Fruit fly (Drosophila melanogaster) whole organism, embryonic: ENCODE results near the gene flfl.
A peak's percentile ranks its signal among the peaks of the same experiment; 100 is the strongest.

Source experiments
- CG10321 ChIP-seq: fragments of 200-800 bp; sonication (Bioruptor generic); IDR thresholded peaks from 2 replicates; pipeline ENCODE4 v1.3.6; 2022; ENCODE audit warnings: missing biosample characterization, missing genetic modification characterization
- CG11085 ChIP-seq: fragments of 200-800 bp; sonication (Bioruptor generic); IDR thresholded peaks from 2 replicates; pipeline ENCODE4 v1.3.6; 2022; ENCODE audit warnings: missing biosample characterization, missing genetic modification characterization
- CG11695 ChIP-seq: fragments of 200-800 bp; sonication (Bioruptor generic); IDR thresholded peaks from 3 replicates; pipeline ENCODE4 v1.3.6; 2022; ENCODE audit warnings: missing biosample characterization, missing genetic modification characterization
- CG1233 ChIP-seq: fragments of 200-800 bp; sonication (Bioruptor generic); optimal IDR thresholded peaks from 4 replicates; lab custom pipeline; 2018; ENCODE audit warnings: missing biosample characterization, mild to moderate bottlenecking, missing genetic modification characterization
- CG13296 ChIP-seq: fragments of 200-800 bp; sonication (Bioruptor generic); optimal IDR thresholded peaks from 3 replicates; lab custom pipeline; 2018; ENCODE audit warnings: missing biosample characterization, mild to moderate bottlenecking, missing genetic modification characterization
- CG13624 ChIP-seq: fragments of 200-800 bp; sonication (Bioruptor generic); optimal IDR thresholded peaks from 2 replicates; lab custom pipeline; 2016; ENCODE audit warnings: missing biosample characterization, missing genetic modification characterization
- CG17568 ChIP-seq: fragments of 200-800 bp; sonication (Bioruptor generic); optimal IDR thresholded peaks from 2 replicates; lab custom pipeline; 2018; ENCODE audit warnings: missing biosample characterization, mild to moderate bottlenecking, missing genetic modification characterization, moderate library complexity
- CG18011 ChIP-seq: fragments of 200-800 bp; sonication (Bioruptor generic); optimal IDR thresholded peaks from 2 replicates; lab custom pipeline; 2017; ENCODE audit warnings: missing biosample characterization, missing genetic modification characterization, mild to moderate bottlenecking, moderate library complexity, missing genotype
- CG18262 ChIP-seq: fragments of 200-800 bp; optimal IDR thresholded peaks from 3 replicates; lab custom pipeline; 2019; ENCODE audit warnings: missing biosample characterization, mild to moderate bottlenecking, missing genetic modification characterization, moderate library complexity
- CG18619 ChIP-seq: fragments of 200-800 bp; sonication (Bioruptor generic); optimal IDR thresholded peaks from 3 replicates; lab custom pipeline; 2017; ENCODE audit warnings: missing biosample characterization, mild to moderate bottlenecking, missing genetic modification characterization
- CG2678 ChIP-seq: fragments of 200-800 bp; sonication (Bioruptor generic); optimal IDR thresholded peaks from 3 replicates; lab custom pipeline; 2019; ENCODE audit warnings: missing biosample characterization, mild to moderate bottlenecking, missing genetic modification characterization, moderate library complexity
- CG30431 ChIP-seq: fragments of 200-800 bp; sonication (Bioruptor generic); optimal IDR thresholded peaks from 2 replicates; lab custom pipeline; 2017; ENCODE audit warnings: missing biosample characterization, missing genetic modification characterization
- CG31365 ChIP-seq: fragments of 200-800 bp; sonication (Bioruptor generic); optimal IDR thresholded peaks from 2 replicates; lab custom pipeline; 2018; ENCODE audit warnings: missing biosample characterization, mild to moderate bottlenecking, missing genetic modification characterization
- CG3281 ChIP-seq: fragments of 200-800 bp; sonication (Bioruptor generic); optimal IDR thresholded peaks from 3 replicates; lab custom pipeline; 2017; ENCODE audit warnings: missing biosample characterization, mild to moderate bottlenecking, missing genetic modification characterization
- CG33213 ChIP-seq: fragments of 200-800 bp; sonication (Bioruptor generic); optimal IDR thresholded peaks from 3 replicates; lab custom pipeline; 2016; ENCODE audit warnings: missing biosample characterization, missing genetic modification characterization
- CG42726 ChIP-seq: fragments of 200-800 bp; sonication (Bioruptor generic); IDR thresholded peaks from 2 replicates; pipeline ENCODE4 v1.3.6; 2022; ENCODE audit warnings: missing biosample characterization, missing genetic modification characterization; ENCODE audit not compliant: partially characterized antibody
- CG4424 ChIP-seq: fragments of 200-800 bp; sonication (Bioruptor generic); optimal IDR thresholded peaks from 3 replicates; lab custom pipeline; 2016; ENCODE audit warnings: missing biosample characterization, missing genetic modification characterization
- CG6654 ChIP-seq: fragments of 200-800 bp; sonication (Bioruptor generic); optimal IDR thresholded peaks from 2 replicates; lab custom pipeline; 2017; ENCODE audit warnings: missing biosample characterization, mild to moderate bottlenecking, missing genetic modification characterization
- CG6765 ChIP-seq: fragments of 200-800 bp; sonication (Bioruptor generic); optimal IDR thresholded peaks from 3 replicates; lab custom pipeline; 2017; ENCODE audit warnings: missing biosample characterization, mild to moderate bottlenecking, missing genetic modification characterization
- CG6791 ChIP-seq: fragments of 200-800 bp; sonication (Bioruptor generic); IDR thresholded peaks from 3 replicates; pipeline ENCODE4 v1.3.6; 2022; ENCODE audit warnings: missing biosample characterization, missing genetic modification characterization; ENCODE audit not compliant: partially characterized antibody
- CG7556 ChIP-seq: fragments of 200-800 bp; sonication (Bioruptor generic); optimal IDR thresholded peaks from 2 replicates; lab custom pipeline; 2017; ENCODE audit warnings: missing biosample characterization, mild to moderate bottlenecking, missing genetic modification characterization
- CG9797 ChIP-seq: fragments of 200-800 bp; sonication (Bioruptor generic); optimal IDR thresholded peaks from 3 replicates; lab custom pipeline; 2018; ENCODE audit warnings: missing biosample characterization, mild to moderate bottlenecking, missing genetic modification characterization
- CG9817 ChIP-seq: fragments of 200-800 bp; sonication (Bioruptor generic); optimal IDR thresholded peaks from 2 replicates; lab custom pipeline; 2018; ENCODE audit warnings: missing biosample characterization, mild to moderate bottlenecking, missing genetic modification characterization, moderate library complexity
- Dll ChIP-seq: fragments of 200-800 bp; sonication (Bioruptor generic); IDR thresholded peaks from 4 replicates; pipeline ENCODE4 v1.3.6; 2022; ENCODE audit warnings: missing biosample characterization, missing genetic modification characterization; ENCODE audit not compliant: partially characterized antibody
- Dref ChIP-seq: fragments of 200-800 bp; sonication (Bioruptor generic); IDR thresholded peaks from 2 replicates; pipeline ENCODE4 v1.3.6; 2022; ENCODE audit warnings: missing biosample characterization, missing genetic modification characterization
- Hr3 ChIP-seq: fragments of 200-800 bp; sonication (Bioruptor generic); optimal IDR thresholded peaks from 3 replicates; lab custom pipeline; 2016; ENCODE audit warnings: missing biosample characterization, missing genetic modification characterization
- Lpt ChIP-seq: fragments of >200 bp; optimal IDR thresholded peaks from 2 replicates; lab custom pipeline; 2018; ENCODE audit warnings: missing biosample characterization, missing genetic modification characterization
- Tbp ChIP-seq: fragments of >200 bp; optimal IDR thresholded peaks from 2 replicates; lab custom pipeline; 2018; ENCODE audit warnings: missing biosample characterization, missing genetic modification characterization
- ato ChIP-seq: fragments of 200-800 bp; sonication (Bioruptor generic); IDR thresholded peaks from 2 replicates; pipeline ENCODE4 v1.3.6; 2022; ENCODE audit warnings: missing biosample characterization, missing genetic modification characterization; ENCODE audit not compliant: partially characterized antibody
- cato ChIP-seq: fragments of 200-800 bp; sonication (Bioruptor generic); optimal IDR thresholded peaks from 2 replicates; lab custom pipeline; 2016; ENCODE audit warnings: missing biosample characterization, missing genetic modification characterization, borderline replicate concordance
- chinmo ChIP-seq: fragments of 200-800 bp; sonication (Bioruptor generic); IDR thresholded peaks from 4 replicates; pipeline ENCODE4 v1.3.6; 2022; ENCODE audit warnings: missing biosample characterization, missing genetic modification characterization; ENCODE audit not compliant: partially characterized antibody
- disco-r ChIP-seq: fragments of 200-800 bp; sonication (Bioruptor generic); optimal IDR thresholded peaks from 2 replicates; lab custom pipeline; 2016; ENCODE audit warnings: missing biosample characterization, missing genetic modification characterization
- ewg ChIP-seq: fragments of 200-800 bp; sonication (Bioruptor generic); optimal IDR thresholded peaks from 3 replicates; lab custom pipeline; 2017; ENCODE audit warnings: mild to moderate bottlenecking, missing biosample characterization, missing genetic modification reagents, missing genetic modification characterization
- gt ChIP-seq: fragments of 200-800 bp; sonication (Bioruptor generic); IDR thresholded peaks from 2 replicates; pipeline ENCODE4 v1.3.6; 2022; ENCODE audit warnings: missing biosample characterization, missing genetic modification characterization
- h ChIP-seq: fragments of >200 bp; optimal IDR thresholded peaks from 2 replicates; lab custom pipeline; 2017
- ham ChIP-seq: fragments of 200-800 bp; sonication (Bioruptor generic); IDR thresholded peaks from 2 replicates; pipeline ENCODE4 v1.3.6; 2022; ENCODE audit warnings: missing biosample characterization, missing genetic modification characterization
- hkb ChIP-seq, 2 experiments: fragments of 200-800 bp in 1 of 2; fragments of >200 bp in 1 of 2; sonication (Bioruptor generic) in 1 of 2; IDR thresholded peaks in 1 of 2; optimal IDR thresholded peaks in 1 of 2; 2 replicates each; pipeline versions ENCODE4 v1.3.6 to Lab custom; 2017 to 2022; ENCODE audit warnings: missing biosample characterization in 1 of 2, missing genetic modification characterization in 1 of 2
- ind ChIP-seq: fragments of 200-800 bp; sonication (Bioruptor generic); optimal IDR thresholded peaks from 3 replicates; lab custom pipeline; 2016; ENCODE audit warnings: missing biosample characterization, missing genetic modification characterization
- jumu ChIP-seq: fragments of 200-800 bp; sonication (Bioruptor generic); optimal IDR thresholded peaks from 3 replicates; lab custom pipeline; 2016; ENCODE audit warnings: missing biosample characterization, missing genetic modification characterization
- luna ChIP-seq: fragments of 200-800 bp; sonication (Bioruptor generic); optimal IDR thresholded peaks from 2 replicates; lab custom pipeline; 2016; ENCODE audit warnings: missing biosample characterization, missing genetic modification characterization
- maf-S ChIP-seq: fragments of 200-800 bp; sonication (Bioruptor generic); optimal IDR thresholded peaks from 2 replicates; lab custom pipeline; 2016; ENCODE audit warnings: missing biosample characterization, missing genetic modification characterization
- nerfin-1 ChIP-seq: fragments of 200-800 bp; sonication (Bioruptor generic); optimal IDR thresholded peaks from 3 replicates; lab custom pipeline; 2019; ENCODE audit warnings: missing biosample characterization, mild to moderate bottlenecking, missing genetic modification characterization, moderate library complexity
- nom ChIP-seq: fragments of 200-800 bp; sonication (Bioruptor generic); optimal IDR thresholded peaks from 2 replicates; lab custom pipeline; 2017; ENCODE audit warnings: missing biosample characterization, missing genetic modification characterization, mild to moderate bottlenecking, moderate library complexity, missing genetic modification reagents
- p53 ChIP-seq: fragments of 200-800 bp; sonication (Bioruptor generic); optimal IDR thresholded peaks from 2 replicates; lab custom pipeline; 2016; ENCODE audit warnings: missing biosample characterization, missing genetic modification characterization
- prd ChIP-seq, 3 experiments: fragments of >200 bp in 2 of 3; fragments of 200-800 bp in 1 of 3; sonication (Bioruptor generic) in 1 of 3; optimal IDR thresholded peaks in 2 of 3; IDR thresholded peaks in 1 of 3; 2 replicates in 2 of 3; 3 replicates in 1 of 3; pipeline versions ENCODE4 v1.3.6 to Lab custom; 2017 to 2022; ENCODE audit warnings: missing biosample characterization in 1 of 3, missing genetic modification characterization in 1 of 3
- ro ChIP-seq: fragments of 200-800 bp; sonication (Bioruptor generic); IDR thresholded peaks from 2 replicates; pipeline ENCODE4 v1.3.6; 2022; ENCODE audit warnings: missing biosample characterization, missing genetic modification characterization
- ssp ChIP-seq: fragments of 200-800 bp; sonication (Bioruptor generic); IDR thresholded peaks from 2 replicates; pipeline ENCODE4 v1.3.6; 2022; ENCODE audit warnings: missing biosample characterization, missing genetic modification characterization
- wor ChIP-seq: fragments of 200-800 bp; sonication (Bioruptor generic); IDR thresholded peaks from 2 replicates; pipeline ENCODE4 v1.3.6; 2022; ENCODE audit warnings: missing biosample characterization, missing genetic modification characterization
- zen ChIP-seq: fragments of 200-800 bp; sonication (Bioruptor generic); optimal IDR thresholded peaks from 3 replicates; lab custom pipeline; 2018; ENCODE audit warnings: missing biosample characterization, mild to moderate bottlenecking, missing genetic modification characterization, moderate library complexity

flfl gene

dm6 chr3R:13645874-13646370, 37.8 kb upstream of the flfl start, which contains the start of gene sqd (continued):
- TF ChIP-seq CG9817 (tag; lab: Kevin White, UChicago) (peak; percentile 39), wor (GFP tag; lab: Robert Waterston, UW) (no peak), CG11085 (GFP tag; lab: Robert Waterston, UW) (no peak), CG9797 (GFP tag; lab: Kevin White, UChicago) (peak; percentile 68), nom (peak; percentile 30), luna (GFP tag; lab: Kevin White, UChicago) (no peak), CG30431 (GFP tag; lab: Kevin White, UChicago) (no peak), CG31365 (peak; percentile 47), jumu (GFP tag; lab: Kevin White, UChicago) (no peak), disco-r (GFP tag; lab: Kevin White, UChicago) (no peak), CG42726 (GFP tag; lab: Robert Waterston, UW) (no peak; the same call in 1 of the 2 replicates), chinmo (GFP tag; lab: Robert Waterston, UW) (no peak), CG18262 (tag; lab: Kevin White, UChicago) (no peak), ato (no peak), CG4424 (GFP tag; lab: Kevin White, UChicago) (peak; percentile 46), zen (tag; lab: Kevin White, UChicago) (peak; percentile 50), CG7556 (no peak), CG3281 (GFP tag; lab: Kevin White, UChicago) (peak; percentile 72), gt (GFP tag; lab: Robert Waterston, UW) (no peak), CG18619 (GFP tag; lab: Kevin White, UChicago) (peak; percentile 46), ewg (GFP tag; lab: Kevin White, UChicago) (peak; percentile 10), ham (no peak), Lpt (GFP tag; lab: Kevin White, UChicago) (no peak), CG33213 (peak; percentile 60), hkb (optimal IDR thresholded peaks at IDR 0.05; lab: Kevin White, UChicago) (no peak), hkb (GFP tag; IDR thresholded peaks at IDR 0.05; lab: Robert Waterston, UW) (peak; percentile 38; the same call in 1 of the 2 replicates), maf-S (no peak), ind (GFP tag; lab: Kevin White, UChicago) (peak; percentile 38), CG2678 (tag; lab: Kevin White, UChicago) (peak; percentile 34), Hr3 (GFP tag; lab: Kevin White, UChicago) (no peak), Tbp (GFP tag; lab: Kevin White, UChicago) (no peak), CG11695 (no peak), CG6791 (0 out of 3 replicates have a peak, but pooled peaks have one; percentile 34), Dll (no peak), CG18011 (peak; percentile 58), CG10321 (GFP tag; lab: Robert Waterston, UW) (0 out of 2 replicates have a peak, but pooled peaks have one; percentile 16), nerfin-1 (tag; lab: Kevin White, UChicago) (peak; percentile 45), ssp (GFP tag; lab: Robert Waterston, UW) (peak; percentile 85), cato (peak; percentile 34), CG6654 (GFP tag; lab: Kevin White, UChicago) (peak; percentile 26), CG17568 (GFP tag; lab: Kevin White, UChicago) (peak; percentile 29), h (lab: Kevin White, UChicago) (no peak), ro (GFP tag; lab: Robert Waterston, UW) (no peak), p53 (no peak), CG13296 (GFP tag; lab: Kevin White, UChicago) (peak; percentile 47), CG13624 (GFP tag; lab: Kevin White, UChicago) (peak; percentile 29), Dref (GFP tag; lab: Robert Waterston, UW) (no peak), CG1233 (GFP tag; lab: Kevin White, UChicago) (peak; percentile 48), prd (optimal IDR thresholded peaks at IDR 0.05; lab: Kevin White, UChicago) (no peak), prd (GFP tag; IDR thresholded peaks at IDR 0.05; lab: Robert Waterston, UW) (peak; percentile 49; the same call in 2 of the 3 replicates), CG6765 (GFP tag; lab: Kevin White, UChicago) (peak; percentile 45)
